Worm (Caenorhabditis elegans) whole organism, L4 larva: ENCODE data around the gene ZK688.10.

Source experiments
- aly-2 ChIP-seq: sonication (generic microtip); optimal IDR thresholded peaks from 2 replicates; lab custom pipeline; 2018; ENCODE audit warnings: missing biosample characterization, missing genetic modification characterization
- nhr-11 ChIP-seq: fragments of 150-350 bp; optimal IDR thresholded peaks from 2 replicates; lab custom pipeline; 2014; ENCODE audit warnings: missing biosample characterization, missing genetic modification characterization
- nhr-76 ChIP-seq: fragments of 150-350 bp; optimal IDR thresholded peaks from 2 replicates; lab custom pipeline; 2014; ENCODE audit warnings: missing biosample characterization, missing genetic modification characterization
- nhr-77 ChIP-seq: fragments of 150-350 bp; optimal IDR thresholded peaks from 2 replicates; lab custom pipeline; 2014; ENCODE audit warnings: missing biosample characterization, missing genetic modification characterization
- tra-1 ChIP-seq: fragments of 200-800 bp; sonication (Bioruptor generic); IDR thresholded peaks from 2 replicates; pipeline ENCODE4 v1.3.6; 2022; ENCODE audit warnings: missing genetic modification reagents, missing genetic modification characterization, missing compliant biosample characterization

- TF ChIP-seq aly-2 (tag; lab: Kevin White, UChicago) (no peak), nhr-76 (tag; lab: Kevin White, UChicago) (no peak), nhr-77 (tag; lab: Kevin White, UChicago) (no peak), tra-1 (no peak), nhr-11 (tag; lab: Kevin White, UChicago) (no peak)
Observed at ce11 chrIII:7928549-7929129, 31.8 kb upstream of the ZK688.10 start, which contains the start of the genes C29E4.13 and npp-15.
